Worm (Caenorhabditis elegans) whole organism, young adult: ENCODE data around the gene T15B7.8.

Experiments
- B0336.3 ChIP-seq: fragments of 200-800 bp; sonication (Bioruptor generic); IDR thresholded peaks from 2 replicates; pipeline ENCODE4 v1.3.6; 2022; ENCODE audit warnings: missing genetic modification characterization, missing compliant biosample characterization
- cebp-2 ChIP-seq: fragments of 200-800 bp; sonication (Bioruptor generic); IDR thresholded peaks from 2 replicates; pipeline ENCODE4 v1.3.6; 2022; ENCODE audit warnings: missing genetic modification characterization, missing compliant biosample characterization
- lin-35 ChIP-seq, 3 experiments: fragments of 150-350 bp in 2 of 3; sonication (generic microtip) in 1 of 3; optimal IDR thresholded peaks; 2 replicates each; lab custom pipeline; 2014 to 2018; ENCODE audit warnings: missing biosample characterization in 3 of 3, missing genetic modification characterization in 3 of 3, missing genetic modification reagents in 3 of 3
- nfyb-1 ChIP-seq: fragments of 200-800 bp; sonication (Bioruptor generic); IDR thresholded peaks from 2 replicates; pipeline ENCODE4 v1.3.6; 2022; ENCODE audit warnings: missing genetic modification reagents, missing genetic modification characterization, missing compliant biosample characterization
- unc-130 ChIP-seq: sonication (generic microtip); optimal IDR thresholded peaks from 2 replicates; lab custom pipeline; 2016; ENCODE audit warnings: missing genetic modification reagents, missing genetic modification characterization, missing compliant biosample characterization
- unc-62 ChIP-seq: fragments of 150-350 bp; optimal IDR thresholded peaks from 2 replicates; lab custom pipeline; 2014; ENCODE audit warnings: missing biosample characterization, missing genetic modification reagents, missing genetic modification characterization

DNA sequence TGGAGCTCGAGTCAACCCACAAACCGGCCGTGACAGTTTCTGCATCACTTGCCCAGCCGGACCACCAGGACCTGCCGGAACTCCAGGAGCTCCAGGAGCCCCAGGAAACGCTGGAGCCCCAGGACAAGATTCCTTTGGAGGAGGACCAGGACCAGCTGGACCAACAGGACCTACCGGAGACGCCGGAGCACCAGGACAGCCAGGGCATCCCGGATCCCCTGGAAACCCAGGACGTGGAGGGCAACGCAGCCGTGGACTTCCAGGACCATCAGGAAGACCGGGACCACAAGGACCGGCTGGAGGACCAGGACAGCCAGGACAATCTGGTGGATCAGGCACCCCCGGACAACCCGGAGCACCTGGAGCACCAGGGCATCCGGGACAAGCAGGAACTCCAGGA lies 8.5 kb downstream of the T15B7.8 start:
- TF ChIP-seq nfyb-1 (GFP tag; lab: Robert Waterston, UW) (no peak), cebp-2 (GFP tag; lab: Robert Waterston, UW) (no peak), unc-62 (no peak), lin-35 (GFP tag; optimal IDR thresholded peaks at IDR 0.05; lab: Kevin White, UChicago) (no peak), unc-130 (GFP tag; lab: Kevin White, UChicago) (no peak), B0336.3 (GFP tag; lab: Robert Waterston, UW) (no peak)
